Fruit fly (Drosophila melanogaster) whole organism, adult: ENCODE measurements around the gene Vm26Ab.

Experiments used
- CG11617 ChIP-seq: fragments of 200-800 bp; sonication (Bioruptor generic); optimal IDR thresholded peaks from 2 replicates; lab custom pipeline; 2017; ENCODE audit warnings: mild to moderate bottlenecking, missing biosample characterization, missing genetic modification reagents, missing genetic modification characterization
- CG12768 ChIP-seq: fragments of 200-800 bp; sonication (Bioruptor generic); optimal IDR thresholded peaks from 2 replicates; lab custom pipeline; 2017; ENCODE audit warnings: missing biosample characterization, missing genetic modification characterization, mild to moderate bottlenecking, moderate library complexity, missing genetic modification reagents
- CG14711 ChIP-seq: fragments of 200-800 bp; sonication (Bioruptor generic); optimal IDR thresholded peaks from 2 replicates; lab custom pipeline; 2018; ENCODE audit warnings: missing biosample characterization, mild to moderate bottlenecking, missing genetic modification characterization, moderate library complexity
- CG1620 ChIP-seq: fragments of 200-800 bp; sonication (Bioruptor generic); optimal IDR thresholded peaks from 2 replicates; lab custom pipeline; 2016; ENCODE audit warnings: missing biosample characterization, missing genetic modification characterization
- CG33017 ChIP-seq: fragments of 200-800 bp; sonication (Bioruptor generic); optimal IDR thresholded peaks from 2 replicates; lab custom pipeline; 2018; ENCODE audit warnings: missing biosample characterization, mild to moderate bottlenecking, missing genetic modification characterization, moderate library complexity
- CG5204 ChIP-seq: fragments of 200-800 bp; sonication (Bioruptor generic); optimal IDR thresholded peaks from 2 replicates; lab custom pipeline; 2016; ENCODE audit warnings: missing biosample characterization, missing genetic modification characterization
- CG7045 ChIP-seq: fragments of 200-800 bp; sonication (Bioruptor generic); optimal IDR thresholded peaks from 2 replicates; lab custom pipeline; 2017; ENCODE audit warnings: missing biosample characterization, mild to moderate bottlenecking, missing genetic modification characterization
- CG7101 ChIP-seq: fragments of 200-800 bp; sonication (Bioruptor generic); optimal IDR thresholded peaks from 2 replicates; lab custom pipeline; 2018; ENCODE audit warnings: missing biosample characterization, mild to moderate bottlenecking, missing genetic modification characterization, moderate library complexity
- Clk ChIP-seq: fragments of 200-800 bp; sonication (Bioruptor generic); optimal IDR thresholded peaks from 2 replicates; lab custom pipeline; 2017; ENCODE audit warnings: missing biosample characterization, missing genetic modification characterization
- Crg-1 ChIP-seq: fragments of 200-800 bp; sonication (Bioruptor generic); optimal IDR thresholded peaks from 2 replicates; lab custom pipeline; 2016; ENCODE audit warnings: missing biosample characterization, missing genetic modification characterization
- Hr96 ChIP-seq: fragments of 200-800 bp; sonication (Bioruptor generic); optimal IDR thresholded peaks from 2 replicates; lab custom pipeline; 2016; ENCODE audit warnings: missing biosample characterization, missing genetic modification characterization
- Mnt ChIP-seq: fragments of 200-800 bp; sonication (Bioruptor generic); optimal IDR thresholded peaks from 2 replicates; lab custom pipeline; 2016; ENCODE audit warnings: missing biosample characterization, mild to moderate bottlenecking, missing genetic modification characterization
- bab1 ChIP-seq: fragments of 200-800 bp; sonication (Bioruptor generic); optimal IDR thresholded peaks from 3 replicates; lab custom pipeline; 2019; ENCODE audit warnings: missing biosample characterization, mild to moderate bottlenecking, missing genetic modification characterization, moderate library complexity
- cic ChIP-seq: fragments of 200-800 bp; sonication (Bioruptor generic); optimal IDR thresholded peaks from 2 replicates; lab custom pipeline; 2017; ENCODE audit warnings: missing biosample characterization, mild to moderate bottlenecking, missing genetic modification characterization, moderate library complexity
- cnc ChIP-seq, 2 experiments: fragments of >200 bp; optimal IDR thresholded peaks; 2 replicates each; lab custom pipeline; 2017
- kay ChIP-seq: fragments of 200-800 bp; sonication (Bioruptor generic); peaks from one replicate; lab custom pipeline; 2016; ENCODE audit warnings: missing biosample characterization, missing genetic modification characterization, borderline replicate concordance
- ovo ChIP-seq: fragments of 200-800 bp; sonication (Bioruptor generic); optimal IDR thresholded peaks from 2 replicates; lab custom pipeline; 2016; ENCODE audit warnings: missing biosample characterization, missing genetic modification characterization
- pad ChIP-seq: fragments of 200-800 bp; sonication (Bioruptor generic); optimal IDR thresholded peaks from 3 replicates; lab custom pipeline; 2017; ENCODE audit warnings: missing biosample characterization, missing genetic modification characterization, mild to moderate bottlenecking, moderate library complexity, missing genetic modification reagents
- tj ChIP-seq: fragments of 200-800 bp; sonication (Bioruptor generic); optimal IDR thresholded peaks from 3 replicates; lab custom pipeline; 2017; ENCODE audit warnings: missing biosample characterization, mild to moderate bottlenecking, missing genetic modification characterization, moderate library complexity
- toe ChIP-seq: fragments of 200-800 bp; sonication (Bioruptor generic); optimal IDR thresholded peaks from 2 replicates; lab custom pipeline; 2016; ENCODE audit warnings: missing biosample characterization, missing genetic modification characterization

Gene Vm26Ab

DNA sequence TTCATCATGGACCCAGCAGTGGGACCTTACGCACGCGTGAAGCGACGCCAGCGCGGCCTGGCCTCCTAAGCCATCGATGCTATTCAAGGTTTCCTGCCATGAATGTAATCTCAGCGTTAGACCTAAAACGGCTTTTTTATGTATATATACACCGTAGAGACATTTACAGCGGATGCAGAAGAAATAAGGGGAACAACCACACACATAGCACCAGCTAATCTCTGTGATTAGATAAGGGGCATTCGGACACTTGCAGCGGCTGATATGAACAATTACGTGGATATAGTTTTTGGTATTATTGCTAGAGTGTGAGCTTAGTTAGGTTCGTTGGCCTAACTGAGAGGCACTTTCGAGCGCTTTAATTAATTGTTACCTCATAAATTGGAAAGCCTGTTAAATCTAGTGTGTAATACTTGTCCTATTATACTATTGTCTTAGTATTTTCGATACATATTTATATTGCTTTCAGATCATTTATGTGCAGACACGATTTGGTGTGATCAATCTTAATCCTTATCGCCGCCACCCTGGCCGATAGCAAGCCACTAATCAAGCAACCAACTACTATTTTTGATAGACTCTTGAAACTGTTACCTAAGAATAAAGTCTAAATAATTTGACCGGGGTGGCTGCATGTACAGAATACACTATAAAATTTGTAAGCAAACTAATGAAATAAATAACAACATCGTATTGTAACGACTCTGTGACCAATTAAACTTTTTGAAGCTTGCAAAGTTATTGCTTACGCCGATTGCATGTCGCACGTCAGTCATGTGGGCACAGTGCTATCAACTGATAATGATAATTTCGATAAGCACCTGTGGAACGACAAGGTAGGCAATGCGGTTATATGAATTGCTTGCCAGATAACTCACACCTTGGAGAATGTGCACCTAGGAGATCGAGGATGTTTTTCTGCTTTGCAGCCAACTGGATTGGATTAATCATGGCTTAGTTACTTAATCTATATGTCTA lies 31.6 kb downstream of the Vm26Ab start:
- TF ChIP-seq tj (GFP tag; lab: Kevin White, UChicago), result no peak
- no peak for TF ChIP-seq Hr96
- TF ChIP-seq cnc (optimal IDR thresholded peaks at IDR 0.05; lab: Kevin White, UChicago), result no peak
- no peak for TF ChIP-seq CG14711 (tag; lab: Kevin White, UChicago)
- no peak for TF ChIP-seq ovo (GFP tag; lab: Kevin White, UChicago)
- TF ChIP-seq cic (GFP tag; lab: Kevin White, UChicago), result no peak
- TF ChIP-seq CG7045 (GFP tag; lab: Kevin White, UChicago), result no peak
- no peak for TF ChIP-seq pad (GFP tag; lab: Kevin White, UChicago)
- no peak for TF ChIP-seq CG1620
- TF ChIP-seq bab1 (GFP tag; lab: Kevin White, UChicago), result no peak
- no peak for TF ChIP-seq toe (GFP tag; lab: Kevin White, UChicago)
- no peak for TF ChIP-seq kay (GFP tag; lab: Kevin White, UChicago)
- TF ChIP-seq CG5204 (GFP tag; lab: Kevin White, UChicago), result no peak
- no peak for TF ChIP-seq CG33017 (tag; lab: Kevin White, UChicago)
- TF ChIP-seq CG7101 (tag; lab: Kevin White, UChicago), result no peak
- TF ChIP-seq CG12768, result no peak
- no peak for TF ChIP-seq Mnt (GFP tag; lab: Kevin White, UChicago)
- no peak for TF ChIP-seq Clk (GFP tag; lab: Kevin White, UChicago)
- TF ChIP-seq Crg-1 (GFP tag; lab: Kevin White, UChicago), result no peak
- no peak for TF ChIP-seq CG11617 (GFP tag; lab: Kevin White, UChicago)

DNA sequence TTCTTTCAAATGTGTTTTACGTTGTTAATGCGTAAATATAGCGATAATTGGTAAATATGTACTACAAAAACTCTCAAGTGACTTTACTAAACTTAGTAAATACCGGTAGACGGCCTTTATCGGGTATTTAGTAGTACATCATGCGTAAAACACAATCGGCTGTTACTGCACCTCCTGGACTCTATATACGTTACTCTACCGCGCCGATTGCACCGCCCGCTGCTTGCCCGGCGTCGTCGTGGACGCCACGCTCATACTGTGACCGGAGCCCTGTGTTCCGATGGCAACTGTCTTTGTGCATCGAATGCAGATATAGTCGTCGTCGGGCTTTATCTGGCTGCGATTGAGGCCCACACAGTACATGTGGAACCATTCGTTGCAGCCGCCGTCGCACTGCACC lies 33.6 kb downstream of the Vm26Ab start:
- TF ChIP-seq cic (GFP tag; lab: Kevin White, UChicago) (peak; percentile 35), Clk (GFP tag; lab: Kevin White, UChicago) (no peak)

- TF ChIP-seq CG12768, result no peak
- no peak for TF ChIP-seq CG11617 (GFP tag; lab: Kevin White, UChicago)
- no peak for TF ChIP-seq CG5204 (GFP tag; lab: Kevin White, UChicago)
- TF ChIP-seq Mnt (GFP tag; lab: Kevin White, UChicago), result no peak
- no peak for TF ChIP-seq Clk (GFP tag; lab: Kevin White, UChicago)
- TF ChIP-seq cic (GFP tag; lab: Kevin White, UChicago), result no peak
- TF ChIP-seq cnc (optimal IDR thresholded peaks at IDR 0.05; lab: Kevin White, UChicago), result no peak
- no peak for TF ChIP-seq CG33017 (tag; lab: Kevin White, UChicago)
Measured at dm6 chr2L:5997609-5998229, 40.9 kb downstream of the Vm26Ab start.

DNA sequence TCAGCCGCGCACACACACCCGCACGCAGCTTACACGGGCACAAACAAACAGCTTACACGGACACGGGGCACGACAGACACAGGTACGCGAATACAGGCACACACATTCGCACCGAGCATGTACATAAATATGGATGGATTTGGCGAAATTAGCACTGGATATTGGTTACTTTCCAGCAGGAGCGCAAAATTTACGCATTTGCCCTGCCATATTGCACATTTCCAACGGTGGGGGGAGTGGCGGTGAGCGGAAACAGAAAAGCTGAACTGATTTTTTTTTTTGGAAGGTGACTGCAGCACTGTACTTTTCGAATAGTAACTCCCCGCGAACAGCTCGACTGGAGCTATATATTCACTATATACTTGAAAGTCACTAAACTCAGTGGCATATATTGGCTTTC lies 41.6 kb downstream of the Vm26Ab start:
- TF ChIP-seq kay (GFP tag; lab: Kevin White, UChicago) (no peak), Clk (GFP tag; lab: Kevin White, UChicago) (no peak), toe (GFP tag; lab: Kevin White, UChicago) (no peak), cic (GFP tag; lab: Kevin White, UChicago) (no peak), CG7101 (tag; lab: Kevin White, UChicago) (no peak), tj (GFP tag; lab: Kevin White, UChicago) (no peak)

DNA sequence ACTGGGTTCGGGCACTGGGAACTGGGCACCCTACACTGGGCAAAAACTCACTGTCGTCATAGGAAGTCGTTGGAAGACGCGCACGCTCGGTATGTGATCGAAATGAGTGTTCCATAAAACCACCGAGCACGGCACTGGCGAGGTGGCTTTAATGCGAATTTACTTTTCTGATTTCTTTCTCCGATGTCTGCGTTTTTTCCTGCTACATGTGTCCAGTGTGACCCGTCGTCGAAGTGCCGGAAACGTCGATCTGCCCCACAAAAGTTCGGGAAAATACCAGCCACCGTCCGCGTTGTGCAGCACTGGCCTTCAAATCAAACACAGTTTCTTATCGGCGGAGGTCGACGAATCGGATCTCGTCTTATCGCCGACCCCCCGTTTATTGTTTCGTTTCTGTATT lies 42.4 kb downstream of the Vm26Ab start, which contains the start of gene Kdm5:
Gene Kdm5 (minus strand): TSS at position 255 of the 400 bp plus-strand sequence.
- TF ChIP-seq CG5204 (GFP tag; lab: Kevin White, UChicago) (no peak), CG14711 (tag; lab: Kevin White, UChicago) (peak; percentile 32), CG11617 (GFP tag; lab: Kevin White, UChicago) (no peak), CG33017 (tag; lab: Kevin White, UChicago) (peak; percentile 39), toe (GFP tag; lab: Kevin White, UChicago) (no peak), Mnt (GFP tag; lab: Kevin White, UChicago) (peak; percentile 76), Crg-1 (GFP tag; lab: Kevin White, UChicago) (peak; percentile 72), cic (GFP tag; lab: Kevin White, UChicago) (peak; percentile 32), ovo (GFP tag; lab: Kevin White, UChicago) (no peak), bab1 (GFP tag; lab: Kevin White, UChicago) (peak; percentile 38), tj (GFP tag; lab: Kevin White, UChicago) (peak; percentile 10), pad (GFP tag; lab: Kevin White, UChicago) (peak; percentile 40), Clk (GFP tag; lab: Kevin White, UChicago) (peak; percentile 8), Hr96 (no peak), CG1620 (peak; percentile 28), CG7101 (tag; lab: Kevin White, UChicago) (peak; percentile 66), CG12768 (peak; percentile 24)

DNA sequence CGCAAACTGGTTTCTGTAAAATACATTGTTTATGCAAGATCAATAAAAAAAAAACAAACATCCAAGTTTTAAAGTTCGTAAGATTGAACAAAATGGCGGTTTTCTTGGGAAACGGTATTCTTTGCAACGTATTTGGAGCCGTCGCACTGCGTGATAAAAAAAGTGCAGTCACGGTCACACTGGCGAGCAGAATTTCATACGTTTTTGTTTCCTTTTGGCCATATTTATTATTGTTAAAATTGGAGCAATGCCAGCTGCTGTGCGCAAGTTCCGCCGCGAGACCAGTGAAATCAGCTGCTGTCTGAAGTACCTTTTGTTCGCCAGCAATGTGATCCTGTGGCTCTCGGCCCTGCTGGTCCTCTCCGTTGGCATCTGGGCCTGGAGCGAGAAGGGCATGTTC lies 43.3 kb downstream of the Vm26Ab start, which contains the start of gene Tsp26A:
Gene Tsp26A (plus strand): TSS at position 164 of the 400 bp plus-strand sequence.
- TF ChIP-seq CG5204 (GFP tag; lab: Kevin White, UChicago) (no peak), ovo (GFP tag; lab: Kevin White, UChicago) (no peak), Clk (GFP tag; lab: Kevin White, UChicago) (no peak), CG7045 (GFP tag; lab: Kevin White, UChicago) (no peak), Crg-1 (GFP tag; lab: Kevin White, UChicago) (no peak), CG1620 (no peak), CG11617 (GFP tag; lab: Kevin White, UChicago) (no peak), kay (GFP tag; lab: Kevin White, UChicago) (no peak), bab1 (GFP tag; lab: Kevin White, UChicago) (no peak), tj (GFP tag; lab: Kevin White, UChicago) (no peak), CG14711 (tag; lab: Kevin White, UChicago) (no peak), CG33017 (tag; lab: Kevin White, UChicago) (no peak), Hr96 (no peak), CG12768 (no peak), toe (GFP tag; lab: Kevin White, UChicago) (no peak), cnc (optimal IDR thresholded peaks at IDR 0.05; lab: Kevin White, UChicago) (no peak), cic (GFP tag; lab: Kevin White, UChicago) (no peak), Mnt (GFP tag; lab: Kevin White, UChicago) (no peak), CG7101 (tag; lab: Kevin White, UChicago) (no peak)
